Worm (Caenorhabditis elegans) whole organism, mixed stage, embryonic: ENCODE results near the gene F49C5.10.

Source experiments
- bed-3 ChIP-seq: fragments of 200-800 bp; sonication (Bioruptor generic); optimal IDR thresholded peaks from 3 replicates; lab custom pipeline; 2018; ENCODE audit warnings: mild to moderate bottlenecking, missing genetic modification characterization, moderate library complexity, missing compliant biosample characterization
- blmp-1 ChIP-seq: fragments of 150-350 bp; optimal IDR thresholded peaks from 2 replicates; lab custom pipeline; 2014; ENCODE audit warnings: missing biosample characterization, missing genetic modification characterization
- ceh-39 ChIP-seq: fragments of 150-350 bp; optimal IDR thresholded peaks from 2 replicates; lab custom pipeline; 2014; ENCODE audit warnings: missing biosample characterization, missing genetic modification characterization
- ceh-43 ChIP-seq: fragments of 200-800 bp; sonication (Bioruptor generic); optimal IDR thresholded peaks from 2 replicates; lab custom pipeline; 2018; ENCODE audit warnings: mild to moderate bottlenecking, missing genetic modification characterization, moderate library complexity, missing compliant biosample characterization
- ceh-83 ChIP-seq: fragments of 200-800 bp; sonication (Bioruptor generic); optimal IDR thresholded peaks from 2 replicates; lab custom pipeline; 2018; ENCODE audit warnings: mild to moderate bottlenecking, missing genetic modification characterization, missing compliant biosample characterization
- ces-1 ChIP-seq: fragments of 150-350 bp; optimal IDR thresholded peaks from 2 replicates; lab custom pipeline; 2014; ENCODE audit warnings: missing biosample characterization, missing genetic modification reagents, missing genetic modification characterization
- cnd-1 ChIP-seq: fragments of 200-800 bp; sonication (Bioruptor generic); optimal IDR thresholded peaks from 2 replicates; lab custom pipeline; 2018; ENCODE audit warnings: mild to moderate bottlenecking, missing genetic modification characterization, missing compliant biosample characterization
- elt-1 ChIP-seq: sonication (generic microtip); optimal IDR thresholded peaks from 2 replicates; lab custom pipeline; 2017; ENCODE audit warnings: missing genetic modification characterization, mild to moderate bottlenecking, missing compliant biosample characterization, antibody characterized with exemption, moderate library complexity, borderline replicate concordance; ENCODE audit not compliant: insufficient read depth
- elt-3 ChIP-seq: fragments of 150-350 bp; optimal IDR thresholded peaks from 2 replicates; lab custom pipeline; 2014; ENCODE audit warnings: missing biosample characterization, missing genetic modification characterization
- flh-1 ChIP-seq: fragments of 200-800 bp; sonication (Bioruptor generic); optimal IDR thresholded peaks from 2 replicates; lab custom pipeline; 2018; ENCODE audit warnings: mild to moderate bottlenecking, missing genetic modification characterization, moderate library complexity, missing compliant biosample characterization
- ham-2 ChIP-seq: fragments of 200-800 bp; sonication (Bioruptor generic); optimal IDR thresholded peaks from 2 replicates; lab custom pipeline; 2018; ENCODE audit warnings: mild to moderate bottlenecking, missing genetic modification characterization, missing compliant biosample characterization
- hlh-1 ChIP-seq: fragments of 150-350 bp; optimal IDR thresholded peaks from 2 replicates; lab custom pipeline; 2014; ENCODE audit warnings: missing biosample characterization, missing genetic modification reagents, missing genetic modification characterization
- lin-13 ChIP-seq: fragments of 150-350 bp; optimal IDR thresholded peaks from 2 replicates; lab custom pipeline; 2014; ENCODE audit warnings: missing biosample characterization, missing genetic modification characterization
- lin-32 ChIP-seq: fragments of 200-800 bp; sonication (Bioruptor generic); optimal IDR thresholded peaks from 2 replicates; lab custom pipeline; 2018; ENCODE audit warnings: mild to moderate bottlenecking, missing genetic modification characterization, missing compliant biosample characterization
- lsy-2 ChIP-seq: fragments of 150-350 bp; optimal IDR thresholded peaks from 2 replicates; lab custom pipeline; 2014; ENCODE audit warnings: missing biosample characterization, missing genetic modification characterization
- mab-5 ChIP-seq: fragments of 150-350 bp; optimal IDR thresholded peaks from 2 replicates; lab custom pipeline; 2014; ENCODE audit warnings: missing biosample characterization, missing genetic modification characterization
- mep-1 ChIP-seq: fragments of 150-350 bp; optimal IDR thresholded peaks from 2 replicates; lab custom pipeline; 2017; ENCODE audit warnings: missing biosample characterization, missing genetic modification reagents, missing genetic modification characterization, inconsistent platforms
- mls-2 ChIP-seq: sonication (generic microtip); optimal IDR thresholded peaks from 2 replicates; lab custom pipeline; 2016; ENCODE audit warnings: mild to moderate bottlenecking, missing genetic modification characterization, moderate library complexity, missing compliant biosample characterization
- nhr-12 ChIP-seq: fragments of 150-350 bp; optimal IDR thresholded peaks from 2 replicates; lab custom pipeline; 2014; ENCODE audit warnings: missing biosample characterization, missing genetic modification characterization
- nhr-2 ChIP-seq: fragments of 150-350 bp; optimal IDR thresholded peaks from 2 replicates; lab custom pipeline; 2014; ENCODE audit warnings: missing biosample characterization, missing genetic modification characterization
- nhr-237 ChIP-seq: fragments of 150-350 bp; optimal IDR thresholded peaks from 2 replicates; lab custom pipeline; 2014; ENCODE audit warnings: missing biosample characterization, missing genetic modification characterization
- nhr-28 ChIP-seq: fragments of 150-350 bp; optimal IDR thresholded peaks from 2 replicates; lab custom pipeline; 2014; ENCODE audit warnings: missing biosample characterization, missing genetic modification characterization
- nhr-76 ChIP-seq: sonication (generic microtip); optimal IDR thresholded peaks from 2 replicates; lab custom pipeline; 2017; ENCODE audit warnings: missing biosample characterization, missing genetic modification characterization
- pha-4 ChIP-seq: fragments of 150-350 bp; optimal IDR thresholded peaks from 2 replicates; lab custom pipeline; 2018; ENCODE audit warnings: missing biosample characterization, missing genetic modification reagents, missing genetic modification characterization
- sem-2 ChIP-seq: fragments of 200-800 bp; sonication (Bioruptor generic); optimal IDR thresholded peaks from 2 replicates; lab custom pipeline; 2018; ENCODE audit warnings: mild to moderate bottlenecking, missing genetic modification characterization, missing compliant biosample characterization
- snpc-4 ChIP-seq: fragments of 150-350 bp; optimal IDR thresholded peaks from 2 replicates; lab custom pipeline; 2014; ENCODE audit warnings: missing biosample characterization, missing genetic modification characterization
- sptf-1 ChIP-seq: sonication (generic microtip); optimal IDR thresholded peaks from 2 replicates; lab custom pipeline; 2017; ENCODE audit warnings: mild to moderate bottlenecking, missing genetic modification characterization, moderate library complexity, missing compliant biosample characterization
- tbx-8 ChIP-seq: fragments of 200-800 bp; sonication (Bioruptor generic); optimal IDR thresholded peaks from 2 replicates; lab custom pipeline; 2018; ENCODE audit warnings: mild to moderate bottlenecking, missing genetic modification characterization, moderate library complexity, missing compliant biosample characterization
- unc-120 ChIP-seq: sonication (generic microtip); optimal IDR thresholded peaks from 2 replicates; lab custom pipeline; 2017; ENCODE audit warnings: missing genetic modification characterization, missing compliant biosample characterization; ENCODE audit not compliant: poor library complexity, severe bottlenecking
- unc-39 ChIP-seq: fragments of 150-350 bp; optimal IDR thresholded peaks from 2 replicates; lab custom pipeline; 2014; ENCODE audit warnings: missing biosample characterization, missing genetic modification characterization
- unc-62 ChIP-seq: fragments of 150-350 bp; optimal IDR thresholded peaks from 2 replicates; lab custom pipeline; 2014; ENCODE audit warnings: missing biosample characterization, missing genetic modification reagents, missing genetic modification characterization
- zip-8 ChIP-seq: fragments of 150-350 bp; optimal IDR thresholded peaks from 2 replicates; lab custom pipeline; 2014; ENCODE audit warnings: missing biosample characterization, missing genetic modification characterization

Gene F49C5.10

DNA sequence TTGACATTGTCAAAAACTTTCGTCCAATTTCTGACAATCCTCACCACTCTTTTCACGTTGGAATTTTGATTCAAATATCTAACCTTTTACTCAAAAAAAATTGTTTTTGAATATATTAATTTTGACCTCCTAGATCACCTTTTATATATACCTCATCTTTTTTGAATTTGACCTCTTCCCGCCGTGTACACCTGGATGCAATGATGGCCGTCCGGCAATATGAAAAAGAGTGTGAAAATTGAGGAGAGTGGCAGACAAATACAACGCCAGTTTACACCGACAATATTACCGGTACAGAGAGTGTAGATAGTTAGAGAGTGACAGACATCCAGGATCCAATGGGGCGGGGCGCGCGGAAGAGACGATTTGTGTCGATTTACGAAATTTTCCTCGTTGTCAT lies 26.9 kb upstream of the F49C5.10 start, which contains the start of gene ceh-99:
ceh-99 (plus strand) TSS at position 366 of the 400 bp plus-strand sequence.
- no peak for TF ChIP-seq mls-2 (tag; lab: Kevin White, UChicago)
- no peak for TF ChIP-seq elt-1 (tag; lab: Kevin White, UChicago)
- no peak for TF ChIP-seq lsy-2 (tag; lab: Kevin White, UChicago)
- no peak for TF ChIP-seq blmp-1
- TF ChIP-seq cnd-1 (tag; lab: Kevin White, UChicago) = no peak
- no peak for TF ChIP-seq unc-62 (GFP tag; lab: Kevin White, UChicago)
- TF ChIP-seq ceh-39 (tag; lab: Kevin White, UChicago) = no peak
- TF ChIP-seq ceh-83 (GFP tag; lab: Kevin White, UChicago) = no peak
- TF ChIP-seq nhr-12 (tag; lab: Kevin White, UChicago) = no peak
- TF ChIP-seq ham-2 (GFP tag; lab: Kevin White, UChicago) = no peak
- TF ChIP-seq hlh-1 (tag; lab: Kevin White, UChicago) = no peak
- TF ChIP-seq elt-3 (tag; lab: Kevin White, UChicago) = no peak
- TF ChIP-seq snpc-4 = no peak
- no peak for TF ChIP-seq zip-8
- no peak for TF ChIP-seq mab-5 (tag; lab: Kevin White, UChicago)
- no peak for TF ChIP-seq lin-13
- TF ChIP-seq ceh-43 (GFP tag; lab: Kevin White, UChicago) = no peak
- no peak for TF ChIP-seq nhr-2 (tag; lab: Kevin White, UChicago)

DNA sequence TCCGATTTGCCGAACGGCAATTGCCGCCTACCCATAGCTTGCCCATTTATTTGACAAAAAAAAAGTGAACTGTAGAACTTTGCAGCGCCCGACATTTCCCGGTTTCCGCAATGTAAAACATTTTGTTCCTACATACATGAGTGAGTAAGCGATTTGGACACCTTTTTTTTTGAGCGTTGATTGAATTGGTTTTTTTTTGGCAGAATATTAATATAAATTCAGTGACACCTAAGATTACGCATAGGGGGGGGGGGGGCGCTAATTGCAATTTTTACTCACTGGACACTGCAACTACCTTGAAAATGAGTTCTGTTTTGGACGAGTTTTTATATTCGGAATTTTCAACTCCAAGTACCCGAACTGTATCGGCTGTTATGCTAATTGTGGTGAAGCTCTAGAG lies 21.0 kb upstream of the F49C5.10 start, which contains the start of gene srx-118:
srx-118 (plus strand) TSS at position 301 of the 400 bp plus-strand sequence.
- no peak for TF ChIP-seq bed-3
- no peak for TF ChIP-seq ceh-39 (tag; lab: Kevin White, UChicago)
- TF ChIP-seq unc-120 (tag; lab: Kevin White, UChicago) = no peak
- no peak for TF ChIP-seq lsy-2 (tag; lab: Kevin White, UChicago)
- TF ChIP-seq mep-1 (tag; lab: Kevin White, UChicago) = no peak
- TF ChIP-seq sem-2 (GFP tag; lab: Kevin White, UChicago) = no peak
- TF ChIP-seq mab-5 (tag; lab: Kevin White, UChicago) = no peak
- TF ChIP-seq nhr-28 (tag; lab: Kevin White, UChicago) = no peak
- TF ChIP-seq, all 35 proteins: peak for 0

DNA sequence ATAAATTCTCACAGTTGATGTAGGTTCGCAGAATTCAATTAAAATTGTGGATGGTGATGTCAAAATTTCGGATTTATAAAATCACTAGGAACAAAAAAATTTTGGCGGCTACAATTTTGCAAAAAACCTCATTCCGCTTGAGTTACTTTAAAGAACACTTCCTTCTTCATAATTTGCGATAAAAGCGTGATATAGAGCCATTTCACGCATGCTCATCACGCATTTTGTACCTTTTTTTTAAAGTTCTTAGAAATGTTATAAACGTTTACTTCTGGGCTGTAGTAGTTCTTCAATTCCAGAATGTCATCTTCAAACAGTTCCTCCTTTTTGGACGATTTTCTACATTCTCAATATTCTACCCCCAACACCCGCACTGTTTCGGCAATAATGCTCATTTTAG lies 18.6 kb upstream of the F49C5.10 start, which contains the start of gene srx-119:
srx-119 (plus strand) TSS at position 301 of the 400 bp plus-strand sequence.
- TF ChIP-seq unc-120 (tag; lab: Kevin White, UChicago) = no peak
- TF ChIP-seq unc-39 (tag; lab: Kevin White, UChicago) = no peak
- TF ChIP-seq bed-3 = no peak
- TF ChIP-seq sptf-1 (tag; lab: Kevin White, UChicago) = no peak
- TF ChIP-seq flh-1 (GFP tag; lab: Kevin White, UChicago) = no peak
- no peak for TF ChIP-seq elt-3 (tag; lab: Kevin White, UChicago)
- no peak for TF ChIP-seq mls-2 (tag; lab: Kevin White, UChicago)
- TF ChIP-seq tbx-8 (GFP tag; lab: Kevin White, UChicago) = no peak
- TF ChIP-seq ces-1 = no peak
- no peak for TF ChIP-seq cnd-1 (tag; lab: Kevin White, UChicago)
- TF ChIP-seq snpc-4 = no peak
- no peak for TF ChIP-seq lin-32 (GFP tag; lab: Kevin White, UChicago)
- TF ChIP-seq ceh-39 (tag; lab: Kevin White, UChicago) = no peak
- TF ChIP-seq lsy-2 (tag; lab: Kevin White, UChicago) = no peak
- no peak for TF ChIP-seq lin-13
- TF ChIP-seq nhr-76 = no peak
- no peak for TF ChIP-seq zip-8
- no peak for TF ChIP-seq mep-1 (tag; lab: Kevin White, UChicago)
- TF ChIP-seq nhr-28 (tag; lab: Kevin White, UChicago) = no peak
- no peak for TF ChIP-seq hlh-1 (tag; lab: Kevin White, UChicago)

DNA sequence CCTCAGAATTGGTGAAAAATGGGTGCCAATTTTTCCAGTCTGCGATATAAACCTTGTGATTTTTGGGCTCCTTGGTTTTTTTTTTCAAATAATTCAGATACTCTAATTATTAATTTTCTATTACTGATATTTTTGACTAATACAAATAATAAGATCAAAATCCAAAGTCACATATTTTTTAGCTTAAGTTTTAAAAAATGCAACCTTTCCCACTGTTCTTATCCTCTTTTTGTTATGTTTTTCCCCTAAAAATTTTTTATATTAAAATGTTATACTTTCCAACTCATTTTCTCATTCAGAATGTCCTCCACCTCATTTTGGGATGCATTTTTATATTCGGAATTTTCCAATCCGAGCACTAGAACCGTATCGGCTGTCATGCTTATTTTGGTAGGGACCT lies 15.6 kb upstream of the F49C5.10 start, which contains the start of gene srx-120:
srx-120 (plus strand) TSS at position 301 of the 400 bp plus-strand sequence.
- TF ChIP-seq lin-32 (GFP tag; lab: Kevin White, UChicago) = no peak
- no peak for TF ChIP-seq tbx-8 (GFP tag; lab: Kevin White, UChicago)
- TF ChIP-seq unc-62 (GFP tag; lab: Kevin White, UChicago) = no peak
- no peak for TF ChIP-seq lsy-2 (tag; lab: Kevin White, UChicago)
- TF ChIP-seq zip-8 = no peak
- TF ChIP-seq nhr-12 (tag; lab: Kevin White, UChicago) = no peak
- no peak for TF ChIP-seq nhr-28 (tag; lab: Kevin White, UChicago)
- no peak for TF ChIP-seq cnd-1 (tag; lab: Kevin White, UChicago)
- no peak for TF ChIP-seq blmp-1
- no peak for TF ChIP-seq nhr-237 (tag; lab: Kevin White, UChicago)
- TF ChIP-seq nhr-76 = no peak
- no peak for TF ChIP-seq pha-4
- TF ChIP-seq ceh-39 (tag; lab: Kevin White, UChicago) = no peak
- TF ChIP-seq mep-1 (tag; lab: Kevin White, UChicago) = no peak
- no peak for TF ChIP-seq flh-1 (GFP tag; lab: Kevin White, UChicago)
